Fruit fly (Drosophila melanogaster) whole organism, wandering third instar larva: ENCODE measurements around the gene CG10333.

ENCODE experiments used
- Abd-B ChIP-seq: fragments of >200 bp; optimal IDR thresholded peaks from 2 replicates; lab custom pipeline; 2017; ENCODE audit warnings: missing biosample characterization, missing genetic modification characterization
- CG32264 ChIP-seq: fragments of 200-800 bp; sonication (Bioruptor generic); optimal IDR thresholded peaks from 2 replicates; lab custom pipeline; 2016; ENCODE audit warnings: missing biosample characterization, missing genetic modification characterization
- CG9705 ChIP-seq: fragments of 200-800 bp; sonication (Bioruptor generic); optimal IDR thresholded peaks from 2 replicates; lab custom pipeline; 2018; ENCODE audit warnings: missing biosample characterization, mild to moderate bottlenecking, missing genetic modification characterization
- CrebA ChIP-seq: fragments of 200-800 bp; sonication (Bioruptor generic); optimal IDR thresholded peaks from 2 replicates; lab custom pipeline; 2016; ENCODE audit warnings: missing biosample characterization, mild to moderate bottlenecking, missing genetic modification characterization, borderline replicate concordance
- Dfd ChIP-seq: fragments of >200 bp; optimal IDR thresholded peaks from 2 replicates; lab custom pipeline; 2017; ENCODE audit warnings: missing biosample characterization, missing genetic modification characterization
- Dif ChIP-seq: fragments of 200-275, 200-300 bp; sonication (Bioruptor generic); optimal IDR thresholded peaks from 2 replicates; lab custom pipeline; 2018; ENCODE audit warnings: missing biosample characterization, missing genetic modification characterization; ENCODE audit not compliant: partially characterized antibody
- GATAd ChIP-seq: sonication (Bioruptor generic); optimal IDR thresholded peaks from 2 replicates; lab custom pipeline; 2016; ENCODE audit warnings: missing biosample characterization, missing genetic modification characterization
- HLH106 ChIP-seq: fragments of 200-800 bp; optimal IDR thresholded peaks from 3 replicates; lab custom pipeline; 2019; ENCODE audit warnings: missing biosample characterization, mild to moderate bottlenecking, missing genetic modification characterization, moderate library complexity
- Hnf4 ChIP-seq: fragments of 200-800 bp; sonication (Bioruptor generic); optimal IDR thresholded peaks from 2 replicates; lab custom pipeline; 2016; ENCODE audit warnings: missing biosample characterization, mild to moderate bottlenecking, missing genetic modification characterization
- Hr78 ChIP-seq: fragments of >200 bp; optimal IDR thresholded peaks from 2 replicates; lab custom pipeline; 2017; ENCODE audit warnings: missing biosample characterization, missing genetic modification characterization
- Hr83 ChIP-seq: fragments of 200-300 bp; sonication (Bioruptor generic); optimal IDR thresholded peaks from 2 replicates; lab custom pipeline; 2016; ENCODE audit warnings: missing biosample characterization, mild to moderate bottlenecking, missing genetic modification characterization, moderate library complexity; ENCODE audit not compliant: poor library complexity, severe bottlenecking
- Jra ChIP-seq: sonication (Bioruptor generic); optimal IDR thresholded peaks from 2 replicates; lab custom pipeline; 2016; ENCODE audit warnings: missing biosample characterization, missing genetic modification characterization
- Mio ChIP-seq: sonication (Bioruptor generic); optimal IDR thresholded peaks from 2 replicates; lab custom pipeline; 2016; ENCODE audit warnings: missing biosample characterization, missing genetic modification characterization
- Myc ChIP-seq: fragments of >200 bp; optimal IDR thresholded peaks from 2 replicates; lab custom pipeline; 2017
- N ChIP-seq: fragments of >200 bp; optimal IDR thresholded peaks from 2 replicates; lab custom pipeline; 2018; ENCODE audit warnings: missing biosample characterization, missing external identifiers, missing genetic modification characterization
- OdsH ChIP-seq: fragments of 200-800 bp; sonication (Bioruptor generic); optimal IDR thresholded peaks from 2 replicates; lab custom pipeline; 2016; ENCODE audit warnings: missing biosample characterization, mild to moderate bottlenecking, missing genetic modification characterization
- Rel ChIP-seq, 2 experiments: fragments of 200-800 bp; sonication (Bioruptor generic) in 1 of 2; optimal IDR thresholded peaks; 2 replicates in 1 of 2; 3 replicates in 1 of 2; lab custom pipeline; 2016 to 2019; ENCODE audit warnings: mild to moderate bottlenecking in 2 of 2, missing biosample characterization in 2 of 2, missing genetic modification characterization in 2 of 2, moderate library complexity in 1 of 2
- Sp1 ChIP-seq: fragments of 200-800 bp; sonication (Bioruptor generic); optimal IDR thresholded peaks from 3 replicates; lab custom pipeline; 2019; ENCODE audit warnings: missing biosample characterization, mild to moderate bottlenecking, missing genetic modification characterization, moderate library complexity
- Vsx2 ChIP-seq: fragments of 200-300, 225-300 bp; sonication (Bioruptor generic); optimal IDR thresholded peaks from 2 replicates; lab custom pipeline; 2018; ENCODE audit warnings: missing biosample characterization, missing genetic modification characterization; ENCODE audit not compliant: partially characterized antibody
- br ChIP-seq: fragments of 200-800 bp; sonication (Bioruptor generic); optimal IDR thresholded peaks from 2 replicates; lab custom pipeline; 2016; ENCODE audit warnings: missing biosample characterization, missing genetic modification characterization
- brk ChIP-seq: fragments of 200-800 bp; sonication (Bioruptor generic); optimal IDR thresholded peaks from 2 replicates; lab custom pipeline; 2016; ENCODE audit warnings: missing biosample characterization, mild to moderate bottlenecking, missing genetic modification characterization
- dl ChIP-seq, 2 experiments: fragments of 175-275, 200-275 bp in 1 of 2; fragments of 200-275 bp in 1 of 2; sonication (Bioruptor generic); optimal IDR thresholded peaks; lab custom pipeline; 2018; ENCODE audit warnings: mild to moderate bottlenecking in 2 of 2, missing biosample characterization in 2 of 2, missing genetic modification characterization in 2 of 2, moderate library complexity in 2 of 2; ENCODE audit not compliant: partially characterized antibody in 2 of 2, insufficient read depth in 1 of 2
- dmrt93B ChIP-seq: fragments of 200-800 bp; sonication (Bioruptor generic); optimal IDR thresholded peaks from 2 replicates; lab custom pipeline; 2018; ENCODE audit warnings: missing biosample characterization, mild to moderate bottlenecking, missing genetic modification characterization
- dsf ChIP-seq: sonication (Bioruptor generic); optimal IDR thresholded peaks from 2 replicates; lab custom pipeline; 2016; ENCODE audit warnings: missing biosample characterization, missing genetic modification characterization, borderline replicate concordance
- ey ChIP-seq: fragments of 200-800 bp; sonication (Bioruptor generic); optimal IDR thresholded peaks from 2 replicates; lab custom pipeline; 2016; ENCODE audit warnings: missing biosample characterization, missing genetic modification characterization
- foxo ChIP-seq, 2 experiments: fragments of 200-800 bp; sonication (Bioruptor generic); optimal IDR thresholded peaks; 2 replicates in 1 of 2; 3 replicates in 1 of 2; lab custom pipeline; 2016 to 2017; ENCODE audit warnings: missing biosample characterization in 2 of 2, missing genetic modification characterization in 2 of 2
- fru ChIP-seq: fragments of 200-800 bp; sonication (Bioruptor generic); optimal IDR thresholded peaks from 3 replicates; lab custom pipeline; 2016; ENCODE audit warnings: missing biosample characterization, mild to moderate bottlenecking, missing genetic modification characterization
- h ChIP-seq: fragments of 200-800 bp; sonication (Bioruptor generic); optimal IDR thresholded peaks from 3 replicates; lab custom pipeline; 2016; ENCODE audit warnings: missing biosample characterization, mild to moderate bottlenecking, missing genetic modification characterization
- jim ChIP-seq: fragments of 175-275, 200-325 bp; sonication (Bioruptor generic); optimal IDR thresholded peaks from 2 replicates; lab custom pipeline; 2016; ENCODE audit warnings: missing biosample characterization, mild to moderate bottlenecking, missing genetic modification characterization
- lola ChIP-seq: fragments of >200 bp; optimal IDR thresholded peaks from 2 replicates; lab custom pipeline; 2017; ENCODE audit warnings: missing biosample characterization, missing genetic modification characterization
- pan ChIP-seq: fragments of >200 bp; optimal IDR thresholded peaks from 2 replicates; lab custom pipeline; 2017
- psq ChIP-seq: fragments of 200-800 bp; sonication (Bioruptor generic); optimal IDR thresholded peaks from 3 replicates; lab custom pipeline; 2017; ENCODE audit warnings: missing biosample characterization, mild to moderate bottlenecking, missing genetic modification characterization, moderate library complexity
- rgr ChIP-seq: fragments of 200-800 bp; sonication (Bioruptor generic); optimal IDR thresholded peaks from 3 replicates; lab custom pipeline; 2016; ENCODE audit warnings: missing biosample characterization, mild to moderate bottlenecking, missing genetic modification characterization
- sage ChIP-seq: fragments of 200-800 bp; sonication (Bioruptor generic); optimal IDR thresholded peaks from 2 replicates; lab custom pipeline; 2016; ENCODE audit warnings: missing biosample characterization, mild to moderate bottlenecking, missing genetic modification characterization
- sv ChIP-seq: fragments of 200-800 bp; sonication (Bioruptor generic); optimal IDR thresholded peaks from 3 replicates; lab custom pipeline; 2016; ENCODE audit warnings: missing biosample characterization, missing genetic modification characterization
- tai ChIP-seq: sonication (Bioruptor generic); optimal IDR thresholded peaks from 2 replicates; lab custom pipeline; 2016; ENCODE audit warnings: missing biosample characterization, missing genetic modification characterization
- usp ChIP-seq: fragments of >200 bp; optimal IDR thresholded peaks from 2 replicates; lab custom pipeline; 2017; ENCODE audit warnings: missing biosample characterization, missing genetic modification characterization
- woc ChIP-seq: sonication (Bioruptor generic); optimal IDR thresholded peaks from 2 replicates; lab custom pipeline; 2016; ENCODE audit warnings: missing biosample characterization, mild to moderate bottlenecking, missing genetic modification characterization

Gene CG10333

dm6 chr2L:18652663-18653327 lies 46.2 kb downstream of the CG10333 start, which contains the start of gene Cyp310a1:
TSS of gene Cyp310a1 (minus strand) at chr2L:18653010.
- TF ChIP-seq pan (no peak), Rel (GFP tag; optimal IDR thresholded peaks at IDR 0.05; lab: Kevin White, UChicago) (no peak), Rel (tag; optimal IDR thresholded peaks at IDR 0.05; lab: Kevin White, UChicago) (peak; percentile 83), HLH106 (tag; lab: Kevin White, UChicago) (no peak)

DNA sequence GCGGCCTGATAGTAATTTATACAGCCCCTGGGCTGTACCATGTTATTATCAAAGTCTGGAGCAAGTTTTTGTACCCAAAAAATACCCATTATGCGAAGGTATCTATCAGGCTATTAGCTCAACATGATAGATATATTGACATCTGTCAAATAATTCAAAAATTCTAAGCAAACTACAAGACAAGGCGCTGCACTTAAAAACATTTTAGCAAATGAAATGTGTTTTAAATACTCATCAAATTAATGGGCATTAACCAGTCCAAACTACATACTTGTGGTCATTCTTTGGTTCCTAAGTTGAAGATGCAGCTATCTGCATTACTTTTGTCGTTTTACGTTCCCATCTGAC lies 46.7 kb downstream of the CG10333 start:
- TF ChIP-seq dl (GFP tag; optimal IDR thresholded peaks at IDR 0.05; lab: Kevin White, UChicago; ENCODE audit: insufficient read depth in 1 of 2, partially characterized antibody in 2 of 2) (no peak), psq (GFP tag; lab: Kevin White, UChicago) (peak; percentile 86), usp (GFP tag; lab: Kevin White, UChicago) (no peak), CG32264 (GFP tag; lab: Kevin White, UChicago) (peak; percentile 88), pan (peak; percentile 58), Dfd (GFP tag; lab: Kevin White, UChicago) (no peak), ey (GFP tag; lab: Kevin White, UChicago) (peak; percentile 92), Abd-B (no peak), OdsH (GFP tag; lab: Kevin White, UChicago) (peak; percentile 91), lola (GFP tag; lab: Kevin White, UChicago) (no peak), Vsx2 (GFP tag; lab: Kevin White, UChicago) (no peak), CG9705 (GFP tag; lab: Kevin White, UChicago) (peak; percentile 17), sv (GFP tag; lab: Kevin White, UChicago) (peak; percentile 41), Hnf4 (GFP tag; lab: Kevin White, UChicago) (peak; percentile 86), Dif (GFP tag; lab: Kevin White, UChicago) (no peak), h (GFP tag; lab: Kevin White, UChicago) (peak; percentile 97), foxo (GFP tag; optimal IDR thresholded peaks at IDR 0.05; lab: Kevin White, UChicago) (peak; percentile 55 to 87), Jra (GFP tag; lab: Kevin White, UChicago) (peak; percentile 69), woc (GFP tag; lab: Kevin White, UChicago) (peak; percentile 95), N (no peak), jim (GFP tag; lab: Kevin White, UChicago) (no peak), sage (GFP tag; lab: Kevin White, UChicago) (peak; percentile 94), Sp1 (peak; percentile 80), dsf (GFP tag; lab: Kevin White, UChicago) (peak; percentile 38), fru (GFP tag; lab: Kevin White, UChicago) (peak; percentile 93), br (GFP tag; lab: Kevin White, UChicago) (peak; percentile 89), tai (GFP tag; lab: Kevin White, UChicago) (peak; percentile 71), CrebA (GFP tag; lab: Kevin White, UChicago) (no peak), brk (GFP tag; lab: Kevin White, UChicago) (peak; percentile 94), rgr (GFP tag; lab: Kevin White, UChicago) (peak; percentile 95), Rel (GFP tag; optimal IDR thresholded peaks at IDR 0.05; lab: Kevin White, UChicago) (peak; percentile 81), Rel (tag; optimal IDR thresholded peaks at IDR 0.05; lab: Kevin White, UChicago) (no peak), HLH106 (tag; lab: Kevin White, UChicago) (peak; percentile 90), Hr83 (GFP tag; lab: Kevin White, UChicago) (peak; percentile 44), Hr78 (GFP tag; lab: Kevin White, UChicago) (no peak), dmrt93B (GFP tag; lab: Kevin White, UChicago) (peak; percentile 80), Mio (GFP tag; lab: Kevin White, UChicago) (peak; percentile 26), Myc (no peak), GATAd (GFP tag; lab: Kevin White, UChicago) (no peak)
